Fruit fly (Drosophila melanogaster) whole organism, embryonic: Measurements from ENCODE around the gene lgs.

Source experiments
- CG11723 ChIP-seq: fragments of 200-800 bp; sonication (Bioruptor generic); optimal IDR thresholded peaks from 2 replicates; lab custom pipeline; 2017; ENCODE audit warnings: missing biosample characterization, mild to moderate bottlenecking, missing genetic modification characterization
- CG12155 ChIP-seq: fragments of 200-800 bp; sonication (Bioruptor generic); optimal IDR thresholded peaks from 3 replicates; lab custom pipeline; 2016; ENCODE audit warnings: missing biosample characterization, missing genetic modification characterization
- CG12299 ChIP-seq: fragments of 200-800 bp; sonication (Bioruptor generic); optimal IDR thresholded peaks from 2 replicates; lab custom pipeline; 2018; ENCODE audit warnings: missing biosample characterization, mild to moderate bottlenecking, missing genetic modification characterization
- CG1603 ChIP-seq: fragments of 200-800 bp; sonication (Bioruptor generic); optimal IDR thresholded peaks from 2 replicates; lab custom pipeline; 2019; ENCODE audit warnings: missing biosample characterization, mild to moderate bottlenecking, missing genetic modification characterization, moderate library complexity
- CG16813 ChIP-seq: fragments of 200-800 bp; sonication (Bioruptor generic); IDR thresholded peaks from 3 replicates; pipeline ENCODE4 v1.3.6; 2022; ENCODE audit warnings: missing biosample characterization, missing genetic modification characterization; ENCODE audit not compliant: partially characterized antibody
- CG17186 ChIP-seq: fragments of 200-800 bp; sonication (Bioruptor generic); optimal IDR thresholded peaks from 3 replicates; lab custom pipeline; 2017; ENCODE audit warnings: missing biosample characterization, missing genetic modification reagents, missing genetic modification characterization
- CG17568 ChIP-seq: fragments of 200-800 bp; sonication (Bioruptor generic); optimal IDR thresholded peaks from 2 replicates; lab custom pipeline; 2018; ENCODE audit warnings: missing biosample characterization, mild to moderate bottlenecking, missing genetic modification characterization, moderate library complexity
- CG17802 ChIP-seq: fragments of 200-800 bp; sonication (Bioruptor generic); optimal IDR thresholded peaks from 2 replicates; lab custom pipeline; 2018; ENCODE audit warnings: missing biosample characterization, mild to moderate bottlenecking, missing genetic modification characterization, moderate library complexity
- CG2116 ChIP-seq: fragments of 200-800 bp; sonication (Bioruptor generic); optimal IDR thresholded peaks from 3 replicates; lab custom pipeline; 2018; ENCODE audit warnings: missing biosample characterization, mild to moderate bottlenecking, missing genetic modification characterization
- CG30020 ChIP-seq: fragments of 200-800 bp; optimal IDR thresholded peaks from 2 replicates; lab custom pipeline; 2019; ENCODE audit warnings: missing biosample characterization, mild to moderate bottlenecking, missing genetic modification characterization, moderate library complexity
- CG30403 ChIP-seq: fragments of 200-800 bp; sonication (Bioruptor generic); optimal IDR thresholded peaks from 3 replicates; lab custom pipeline; 2016; ENCODE audit warnings: missing biosample characterization, missing genetic modification characterization
- CG3065 ChIP-seq: fragments of 200-800 bp; sonication (Bioruptor generic); optimal IDR thresholded peaks from 2 replicates; lab custom pipeline; 2016; ENCODE audit warnings: missing biosample characterization, missing genetic modification characterization
- CG32532 ChIP-seq: fragments of 200-800 bp; sonication (Bioruptor generic); IDR thresholded peaks from 2 replicates; pipeline ENCODE4 v1.3.6; 2022; ENCODE audit warnings: missing biosample characterization, missing genetic modification characterization
- CG4424 ChIP-seq: fragments of 200-800 bp; sonication (Bioruptor generic); optimal IDR thresholded peaks from 3 replicates; lab custom pipeline; 2016; ENCODE audit warnings: missing biosample characterization, missing genetic modification characterization
- CG6254 ChIP-seq: fragments of 200-800 bp; sonication (Bioruptor generic); optimal IDR thresholded peaks from 3 replicates; lab custom pipeline; 2017; ENCODE audit warnings: mild to moderate bottlenecking, missing biosample characterization, missing genetic modification reagents, missing genetic modification characterization
- CG6689 ChIP-seq: fragments of 200-800 bp; sonication (Bioruptor generic); IDR thresholded peaks from 2 replicates; pipeline ENCODE4 v1.3.6; 2022; ENCODE audit warnings: missing biosample characterization, missing genetic modification characterization
- CG6791 ChIP-seq: fragments of 200-800 bp; sonication (Bioruptor generic); IDR thresholded peaks from 3 replicates; pipeline ENCODE4 v1.3.6; 2022; ENCODE audit warnings: missing biosample characterization, missing genetic modification characterization; ENCODE audit not compliant: partially characterized antibody
- CG6813 ChIP-seq: fragments of 200-800 bp; sonication (Bioruptor generic); optimal IDR thresholded peaks from 2 replicates; lab custom pipeline; 2017; ENCODE audit warnings: missing biosample characterization, missing genetic modification characterization, mild to moderate bottlenecking, moderate library complexity, missing genetic modification reagents
- CG7271 ChIP-seq: fragments of 200-800 bp; sonication (Bioruptor generic); optimal IDR thresholded peaks from 2 replicates; lab custom pipeline; 2018; ENCODE audit warnings: missing biosample characterization, mild to moderate bottlenecking, missing genetic modification characterization, moderate library complexity
- CG7372 ChIP-seq: fragments of 200-800 bp; sonication (Bioruptor generic); IDR thresholded peaks from 2 replicates; pipeline ENCODE4 v1.3.6; 2022; ENCODE audit warnings: missing biosample characterization, missing genetic modification characterization
- CG9609 ChIP-seq: fragments of 200-800 bp; sonication (Bioruptor generic); optimal IDR thresholded peaks from 3 replicates; lab custom pipeline; 2016; ENCODE audit warnings: missing biosample characterization, missing genetic modification characterization
- CHES-1-like ChIP-seq: fragments of 200-800 bp; sonication (Bioruptor generic); optimal IDR thresholded peaks from 2 replicates; lab custom pipeline; 2016; ENCODE audit warnings: missing biosample characterization, missing genetic modification characterization
- Doc3 ChIP-seq: fragments of 200-800 bp; sonication (Bioruptor generic); IDR thresholded peaks from 3 replicates; pipeline ENCODE4 v1.3.6; 2022; ENCODE audit warnings: missing biosample characterization, missing genetic modification characterization; ENCODE audit not compliant: partially characterized antibody
- Ets65A ChIP-seq: fragments of 200-800 bp; sonication (Bioruptor generic); peaks from one replicate; lab custom pipeline; 2016; ENCODE audit warnings: missing biosample characterization, missing genetic modification characterization
- HLH3B ChIP-seq: fragments of 200-800 bp; sonication (Bioruptor generic); IDR thresholded peaks from 2 replicates; pipeline ENCODE4 v1.3.6; 2022; ENCODE audit warnings: missing biosample characterization, missing genetic modification characterization
- Hr78 ChIP-seq, 2 experiments: fragments of 200-800 bp in 1 of 2; fragments of >200 bp in 1 of 2; sonication (Bioruptor generic) in 1 of 2; optimal IDR thresholded peaks; 2 replicates each; lab custom pipeline; 2017 to 2019; ENCODE audit warnings: missing biosample characterization in 2 of 2, missing genetic modification characterization in 2 of 2, mild to moderate bottlenecking in 1 of 2, moderate library complexity in 1 of 2
- MESR4 ChIP-seq: fragments of 200-800 bp; sonication (Bioruptor generic); optimal IDR thresholded peaks from 2 replicates; lab custom pipeline; 2018; ENCODE audit warnings: missing biosample characterization, mild to moderate bottlenecking, missing genetic modification characterization, moderate library complexity
- NfI ChIP-seq: fragments of 200-800 bp; sonication (Bioruptor generic); optimal IDR thresholded peaks from 3 replicates; lab custom pipeline; 2018; ENCODE audit warnings: missing biosample characterization, mild to moderate bottlenecking, missing genetic modification characterization, moderate library complexity
- cad ChIP-seq: fragments of >200 bp; optimal IDR thresholded peaks from 2 replicates; lab custom pipeline; 2017; ENCODE audit warnings: missing biosample characterization, missing genetic modification characterization
- crp ChIP-seq, 2 experiments: fragments of 200-800 bp; sonication (Bioruptor generic); optimal IDR thresholded peaks; 2 replicates in 1 of 2; 3 replicates in 1 of 2; lab custom pipeline; 2017; ENCODE audit warnings: missing biosample characterization in 2 of 2, missing genetic modification characterization in 2 of 2, mild to moderate bottlenecking in 1 of 2, moderate library complexity in 1 of 2
- dm ChIP-seq: fragments of 200-800 bp; sonication (Bioruptor generic); optimal IDR thresholded peaks from 3 replicates; lab custom pipeline; 2016; ENCODE audit warnings: missing biosample characterization, missing genetic modification characterization
- ftz-f1 ChIP-seq: fragments of 200-800 bp; sonication (Bioruptor generic); optimal IDR thresholded peaks from 2 replicates; lab custom pipeline; 2016; ENCODE audit warnings: missing biosample characterization, missing genetic modification characterization
- grau ChIP-seq: fragments of 200-800 bp; optimal IDR thresholded peaks from 3 replicates; lab custom pipeline; 2019; ENCODE audit warnings: missing biosample characterization, mild to moderate bottlenecking, missing genetic modification characterization, moderate library complexity
- jing ChIP-seq: fragments of 200-800 bp; sonication (Bioruptor generic); optimal IDR thresholded peaks from 2 replicates; lab custom pipeline; 2018; ENCODE audit warnings: missing biosample characterization, mild to moderate bottlenecking, missing genetic modification characterization
- kah ChIP-seq: fragments of 200-800 bp; sonication (Bioruptor generic); optimal IDR thresholded peaks from 2 replicates; lab custom pipeline; 2018; ENCODE audit warnings: missing biosample characterization, mild to moderate bottlenecking, missing genetic modification characterization
- mam ChIP-seq: fragments of 200-800 bp; sonication (Bioruptor generic); optimal IDR thresholded peaks from 3 replicates; lab custom pipeline; 2016; ENCODE audit warnings: missing biosample characterization, missing genetic modification characterization
- onecut ChIP-seq: fragments of 200-800 bp; sonication (Bioruptor generic); IDR thresholded peaks from 2 replicates; pipeline ENCODE4 v1.3.6; 2022; ENCODE audit warnings: missing biosample characterization, missing genetic modification characterization
- p53 ChIP-seq: fragments of 200-800 bp; sonication (Bioruptor generic); optimal IDR thresholded peaks from 2 replicates; lab custom pipeline; 2016; ENCODE audit warnings: missing biosample characterization, missing genetic modification characterization
- pan ChIP-seq, 4 experiments: fragments of >200 bp in 3 of 4; fragments of 200-800 bp in 1 of 4; sonication (Bioruptor generic) in 1 of 4; optimal IDR thresholded peaks in 3 of 4; IDR thresholded peaks in 1 of 4; 2 replicates each; pipeline versions ENCODE4 v1.3.6 to Lab custom; 2017 to 2022; ENCODE audit warnings: missing biosample characterization in 2 of 4, missing genetic modification characterization in 2 of 4, mixed read lengths in 1 of 4
- schlank ChIP-seq: fragments of 200-800 bp; sonication (Bioruptor generic); optimal IDR thresholded peaks from 2 replicates; lab custom pipeline; 2018; ENCODE audit warnings: missing biosample characterization, mild to moderate bottlenecking, missing genetic modification characterization
- zfh2 ChIP-seq: fragments of 200-800 bp; sonication (Bioruptor generic); optimal IDR thresholded peaks from 2 replicates; lab custom pipeline; 2016; ENCODE audit warnings: missing biosample characterization, missing genetic modification characterization

The lgs gene

DNA sequence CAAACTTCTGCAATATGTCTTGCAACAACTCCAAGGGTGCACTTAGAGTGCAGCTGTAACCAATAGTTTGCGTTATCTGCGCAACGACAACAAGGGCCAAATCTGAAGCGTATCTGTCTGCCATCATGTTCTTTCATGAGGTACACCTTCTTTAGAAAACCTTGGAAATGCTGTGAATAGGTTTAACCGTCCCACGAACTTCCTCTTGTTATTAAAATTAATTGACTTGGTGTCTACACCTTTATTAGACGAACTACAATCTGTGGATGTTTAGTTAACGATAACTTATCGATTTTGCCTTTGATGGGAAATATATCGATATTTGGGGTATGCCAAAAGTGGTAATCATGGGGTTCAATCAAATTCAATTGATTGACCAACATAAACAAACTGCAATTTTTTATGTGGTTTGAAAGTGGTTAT lies 22.8 kb upstream of the lgs start, which contains the start of gene Taf3 (continued):
- TF ChIP-seq CG12299 (peak; percentile 34), CG30403 (GFP tag; lab: Kevin White, UChicago) (no peak), CG17186 (no peak), zfh2 (GFP tag; lab: Kevin White, UChicago) (no peak), pan (optimal IDR thresholded peaks at IDR 0.05; lab: Kevin White, UChicago) (no peak), pan (GFP tag; optimal IDR thresholded peaks at IDR 0.05 in 1 of 2, IDR thresholded peaks at IDR 0.05 in 1 of 2) (no peak), CG1603 (peak; percentile 75), CG12155 (GFP tag; lab: Kevin White, UChicago) (no peak), CG7271 (tag; lab: Kevin White, UChicago) (no peak), onecut (GFP tag; lab: Robert Waterston, UW) (0 out of 2 replicates have a peak, but pooled peaks have one; percentile 11), CG2116 (peak; percentile 11), Doc3 (GFP tag; lab: Robert Waterston, UW) (peak; percentile 42; the same call in 1 of the 3 replicates), mam (GFP tag; lab: Kevin White, UChicago) (no peak)

DNA sequence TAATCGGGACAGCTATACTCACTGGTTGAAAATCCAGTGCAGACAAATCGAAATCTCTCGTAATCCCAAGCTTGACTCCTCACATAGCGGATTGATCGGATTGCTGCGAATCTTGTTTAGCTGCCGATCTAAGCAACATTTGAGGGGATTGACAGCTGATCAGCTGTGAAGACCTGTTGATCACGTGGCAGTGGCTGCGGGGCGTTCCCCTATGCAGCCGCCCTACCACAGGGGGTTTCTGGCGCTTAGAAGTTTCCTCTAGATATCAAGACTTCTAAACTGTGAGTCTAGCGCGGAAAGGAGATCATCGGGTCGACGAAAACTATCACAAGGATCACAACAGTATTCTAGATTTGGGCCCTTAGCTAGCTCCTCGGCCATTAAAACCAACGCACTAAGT lies 14.9 kb upstream of the lgs start:
- TF ChIP-seq NfI (GFP tag; lab: Kevin White, UChicago) (no peak), cad (GFP tag; lab: Kevin White, UChicago) (peak; percentile 13), p53 (GFP tag; lab: Kevin White, UChicago) (peak; percentile 41), grau (no peak), crp (GFP tag; optimal IDR thresholded peaks at IDR 0.05; lab: Kevin White, UChicago) (peak in 1 of 2 experiments; percentile 66), CG6254 (GFP tag; lab: Kevin White, UChicago) (peak; percentile 99), CG30020 (tag; lab: Kevin White, UChicago) (peak; percentile 32), kah (peak; percentile 96), CG4424 (GFP tag; lab: Kevin White, UChicago) (no peak), Ets65A (peak; percentile 8), CG6813 (GFP tag; lab: Kevin White, UChicago) (no peak), MESR4 (peak; percentile 1), dm (GFP tag; lab: Kevin White, UChicago) (peak; percentile 7), jing (GFP tag; lab: Kevin White, UChicago) (no peak), HLH3B (GFP tag; lab: Robert Waterston, UW) (no peak), CG7372 (GFP tag; lab: Robert Waterston, UW) (no peak), CG11723 (peak; percentile 48), Hr78 (GFP tag; optimal IDR thresholded peaks at IDR 0.05; lab: Kevin White, UChicago) (no peak)

DNA sequence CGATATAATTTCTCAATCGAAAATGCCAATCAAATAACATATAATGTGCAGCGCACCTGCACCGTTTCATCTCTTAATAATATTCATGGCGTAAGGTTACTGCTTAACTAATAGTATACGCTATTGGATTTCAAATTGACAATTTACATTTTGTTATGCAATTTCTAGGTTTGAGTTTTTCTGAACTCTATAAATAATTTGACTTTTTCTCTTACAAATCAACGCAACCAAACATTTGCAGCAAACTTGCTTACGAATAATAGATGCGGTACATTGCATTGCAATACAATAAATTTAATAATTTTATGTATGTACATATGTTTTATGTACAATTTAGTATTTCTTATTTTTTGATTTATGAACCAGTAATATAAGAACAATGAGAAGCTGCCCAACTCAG lies 9.6 kb upstream of the lgs start:
- TF ChIP-seq ftz-f1 (GFP tag; lab: Kevin White, UChicago): no peak
- TF ChIP-seq CG9609 (GFP tag; lab: Kevin White, UChicago): no peak
- TF ChIP-seq, all 482 proteins: peak for 0

DNA sequence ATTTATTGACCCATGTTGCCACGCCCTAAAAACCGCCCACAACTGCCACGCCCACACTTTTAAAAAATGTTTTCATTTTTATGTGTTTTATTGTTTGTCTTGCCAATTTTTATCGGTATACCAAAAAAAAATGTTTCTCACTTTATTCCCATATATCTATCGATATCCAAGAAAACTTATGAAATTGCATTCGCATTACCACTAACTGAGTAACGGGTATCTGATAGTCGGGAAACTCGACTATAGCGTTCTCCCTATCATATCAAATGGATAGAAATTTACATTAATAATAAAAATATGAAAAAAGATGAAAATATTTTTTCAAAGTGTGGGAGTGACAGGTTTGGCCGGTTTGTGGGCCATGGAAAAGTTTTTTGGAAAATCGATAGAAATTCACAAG lies 5.3 kb upstream of the lgs start:
- TF ChIP-seq CG3065 (GFP tag; lab: Kevin White, UChicago): peak; percentile 27
- no peak for TF ChIP-seq schlank
- no peak for TF ChIP-seq CG17568 (GFP tag; lab: Kevin White, UChicago)
- TF ChIP-seq CG6791 (GFP tag; lab: Robert Waterston, UW): peak; percentile 12; the same call in 1 of the 3 replicates
- TF ChIP-seq CG6689: no peak
- peak; percentile 67 for TF ChIP-seq CG16813 (GFP tag; lab: Robert Waterston, UW)
- TF ChIP-seq CG17802 (tag; lab: Kevin White, UChicago): peak; percentile 3
- TF ChIP-seq CG32532 (GFP tag; lab: Robert Waterston, UW): no peak
- TF ChIP-seq onecut (GFP tag; lab: Robert Waterston, UW): peak; percentile 71
- no peak for TF ChIP-seq CHES-1-like
